Worm (Caenorhabditis elegans) whole organism, midembryonic: ENCODE measurements around the gene F02E11.3.

Source experiments
- T22C8.4 ChIP-seq: fragments of 200-800 bp; sonication (Bioruptor generic); IDR thresholded peaks from 2 replicates; pipeline ENCODE4 v1.3.6; 2022; ENCODE audit warnings: missing genetic modification characterization, missing compliant biosample characterization
- cog-1 ChIP-seq: sonication (generic microtip); optimal IDR thresholded peaks from 2 replicates; lab custom pipeline; 2016; ENCODE audit warnings: missing genetic modification characterization, missing compliant biosample characterization
- flt-1 ChIP-seq: fragments of 200-800 bp; sonication (Bioruptor generic); IDR thresholded peaks from 2 replicates; pipeline ENCODE4 v1.3.6; 2022; ENCODE audit warnings: missing genetic modification characterization, missing compliant biosample characterization
- klf-2 ChIP-seq: fragments of 200-800 bp; sonication (Bioruptor generic); conservative IDR thresholded peaks from 2 replicates; pipeline ENCODE4 v1.3.6; 2022; ENCODE audit warnings: missing genetic modification reagents, missing genetic modification characterization, missing compliant biosample characterization
- med-1 ChIP-seq: sonication (generic microtip); optimal IDR thresholded peaks from 2 replicates; lab custom pipeline; 2017; ENCODE audit warnings: missing genetic modification characterization, mild to moderate bottlenecking, missing compliant biosample characterization, antibody characterized with exemption, missing genetic modification reagents; ENCODE audit not compliant: insufficient read depth
- ref-1 ChIP-seq: fragments of 200-800 bp; sonication (Bioruptor generic); conservative IDR thresholded peaks from 2 replicates; pipeline ENCODE4 v1.3.6; 2022; ENCODE audit warnings: missing genetic modification reagents, missing genetic modification characterization, missing compliant biosample characterization
- tab-1 ChIP-seq: fragments of 200-800 bp; sonication (Bioruptor generic); IDR thresholded peaks from 2 replicates; pipeline ENCODE4 v1.3.6; 2022; ENCODE audit warnings: missing genetic modification characterization, missing compliant biosample characterization
- ztf-23 ChIP-seq: fragments of 200-800 bp; sonication (Bioruptor generic); IDR thresholded peaks from 2 replicates; pipeline ENCODE4 v1.3.6; 2022; ENCODE audit warnings: missing genetic modification reagents, missing genetic modification characterization, missing compliant biosample characterization
- ztf-29 ChIP-seq: fragments of 200-800 bp; sonication (Bioruptor generic); IDR thresholded peaks from 2 replicates; pipeline ENCODE4 v1.3.6; 2022; ENCODE audit warnings: missing genetic modification reagents, missing genetic modification characterization, missing compliant biosample characterization

The F02E11.3 gene

ce11 chrII:3262504-3262903 is 12.3 kb downstream of the F02E11.3 start, which contains the start of gene F02E11.2:
Gene F02E11.2, plus strand, starts transcription at chrII:3262804.
- TF ChIP-seq tab-1 (GFP tag; lab: Robert Waterston, UW) = no peak
- TF ChIP-seq med-1 (GFP tag; lab: Kevin White, UChicago) = no peak
- no peak for TF ChIP-seq ztf-23 (GFP tag; lab: Robert Waterston, UW)
- TF ChIP-seq flt-1 (GFP tag; lab: Robert Waterston, UW) = no peak
- no peak for TF ChIP-seq ztf-29 (GFP tag; lab: Robert Waterston, UW)
- no peak for TF ChIP-seq T22C8.4 (GFP tag; lab: Robert Waterston, UW)
- no peak for TF ChIP-seq cog-1 (tag; lab: Kevin White, UChicago)
- TF ChIP-seq klf-2 = no peak
- no peak for TF ChIP-seq ref-1 (GFP tag; lab: Robert Waterston, UW)

DNA sequence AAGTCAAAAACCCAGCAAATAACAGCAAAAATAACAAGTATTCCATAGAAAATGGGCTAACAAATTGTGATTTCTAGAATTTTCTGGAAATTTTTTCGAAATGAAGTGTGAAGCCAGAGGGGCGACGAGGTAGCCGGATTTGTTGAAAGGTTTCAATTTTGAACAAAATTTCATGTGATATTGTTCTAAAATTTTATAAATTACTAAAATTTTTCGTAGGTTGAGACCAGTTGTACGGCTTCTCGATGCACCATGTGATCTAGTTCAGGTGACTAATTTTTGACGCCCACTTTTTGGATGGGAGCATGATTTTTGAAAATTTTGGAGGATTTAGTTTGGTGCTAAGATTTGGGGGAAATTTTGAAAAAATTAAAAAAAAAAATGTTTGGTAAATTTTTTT is 15.6 kb downstream of the F02E11.3 start, which contains the start of gene gcy-19:
Gene gcy-19, minus strand, starts transcription at position 101 of the 400 bp plus-strand sequence.
- TF ChIP-seq med-1 (GFP tag; lab: Kevin White, UChicago) (no peak), T22C8.4 (GFP tag; lab: Robert Waterston, UW) (no peak), ztf-29 (GFP tag; lab: Robert Waterston, UW) (no peak), ztf-23 (GFP tag; lab: Robert Waterston, UW) (no peak), ref-1 (GFP tag; lab: Robert Waterston, UW) (no peak), flt-1 (GFP tag; lab: Robert Waterston, UW) (no peak), tab-1 (GFP tag; lab: Robert Waterston, UW) (no peak), klf-2 (no peak)

DNA sequence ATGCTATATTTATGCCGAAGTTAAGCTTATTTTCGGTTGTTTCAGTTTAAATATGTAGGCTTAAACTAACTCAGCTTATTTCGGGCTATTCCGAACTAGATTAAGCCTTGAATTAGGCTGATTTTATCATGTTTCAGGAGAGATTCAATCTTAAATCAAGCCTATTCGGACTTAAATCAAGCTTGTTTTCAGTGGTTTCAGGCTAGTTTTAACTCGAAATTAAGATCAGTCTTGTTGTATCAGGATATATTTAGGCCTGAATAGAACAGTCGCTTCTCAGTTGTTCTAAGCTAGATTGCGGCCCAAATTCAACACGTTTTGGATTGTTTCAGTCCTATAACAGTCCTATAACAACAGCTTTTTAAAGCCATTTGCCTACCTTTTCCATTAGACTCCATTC is 23.0 kb downstream of the F02E11.3 start:
- TF ChIP-seq med-1 (GFP tag; lab: Kevin White, UChicago) (no peak), T22C8.4 (GFP tag; lab: Robert Waterston, UW) (no peak), ref-1 (GFP tag; lab: Robert Waterston, UW) (no peak), cog-1 (tag; lab: Kevin White, UChicago) (no peak), klf-2 (no peak), tab-1 (GFP tag; lab: Robert Waterston, UW) (no peak), ztf-23 (GFP tag; lab: Robert Waterston, UW) (no peak), flt-1 (GFP tag; lab: Robert Waterston, UW) (no peak), ztf-29 (GFP tag; lab: Robert Waterston, UW) (no peak)

DNA sequence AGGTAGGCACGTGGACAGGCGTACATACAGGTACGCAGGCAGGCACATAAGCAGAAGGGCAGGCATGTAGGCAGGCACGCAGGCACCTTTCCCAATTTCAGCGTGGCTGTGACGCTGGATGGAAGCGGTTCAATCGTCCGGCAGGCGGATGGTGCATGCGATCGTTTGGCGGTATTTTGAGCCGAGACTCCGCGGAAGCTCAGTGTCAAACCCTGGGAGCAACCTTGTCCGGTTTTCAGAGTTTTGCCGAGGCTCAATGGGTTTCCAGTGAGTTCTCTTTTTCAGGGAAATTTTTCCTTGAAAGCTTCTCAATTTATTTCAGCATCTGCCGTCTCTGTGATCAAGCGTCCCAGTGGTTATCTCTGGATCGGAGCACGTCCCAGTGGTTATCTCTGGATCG is 24.6 kb downstream of the F02E11.3 start:
- TF ChIP-seq ztf-29 (GFP tag; lab: Robert Waterston, UW) = no peak
- no peak for TF ChIP-seq cog-1 (tag; lab: Kevin White, UChicago)
- no peak for TF ChIP-seq T22C8.4 (GFP tag; lab: Robert Waterston, UW)
- TF ChIP-seq tab-1 (GFP tag; lab: Robert Waterston, UW) = no peak
- TF ChIP-seq med-1 (GFP tag; lab: Kevin White, UChicago) = no peak
- TF ChIP-seq ref-1 (GFP tag; lab: Robert Waterston, UW) = no peak
- no peak for TF ChIP-seq klf-2
- no peak for TF ChIP-seq ztf-23 (GFP tag; lab: Robert Waterston, UW)
- no peak for TF ChIP-seq flt-1 (GFP tag; lab: Robert Waterston, UW)

ce11 chrII:3249406-3249805 is 25.4 kb downstream of the F02E11.3 start, which contains the start of gene clec-124:
Gene clec-124, plus strand, starts transcription at chrII:3249706.
- TF ChIP-seq cog-1 (tag; lab: Kevin White, UChicago) (no peak), tab-1 (GFP tag; lab: Robert Waterston, UW) (no peak), T22C8.4 (GFP tag; lab: Robert Waterston, UW) (no peak), ref-1 (GFP tag; lab: Robert Waterston, UW) (no peak), flt-1 (GFP tag; lab: Robert Waterston, UW) (no peak), med-1 (GFP tag; lab: Kevin White, UChicago) (no peak), ztf-29 (GFP tag; lab: Robert Waterston, UW) (no peak), klf-2 (no peak), ztf-23 (GFP tag; lab: Robert Waterston, UW) (no peak)

- no peak for TF ChIP-seq flt-1 (GFP tag; lab: Robert Waterston, UW)
- 0 out of 2 replicates have a peak, but pooled peaks have one; percentile 36 for TF ChIP-seq T22C8.4 (GFP tag; lab: Robert Waterston, UW)
Measured at ce11 chrII:3248043-3248718, 26.6 kb downstream of the F02E11.3 start, which contains the start of the genes fbxc-50 and C17F4.2. Gene fbxc-50, minus strand, starts transcription at chrII:3248123. Gene C17F4.2, plus strand, starts transcription at chrII:3248668.

ce11 chrII:3247556-3247955 is 27.3 kb downstream of the F02E11.3 start:
- TF ChIP-seq klf-2 (no peak), ref-1 (GFP tag; lab: Robert Waterston, UW) (no peak), flt-1 (GFP tag; lab: Robert Waterston, UW) (no peak), med-1 (GFP tag; lab: Kevin White, UChicago) (no peak), tab-1 (GFP tag; lab: Robert Waterston, UW) (no peak), ztf-23 (GFP tag; lab: Robert Waterston, UW) (no peak), T22C8.4 (GFP tag; lab: Robert Waterston, UW) (no peak)

DNA sequence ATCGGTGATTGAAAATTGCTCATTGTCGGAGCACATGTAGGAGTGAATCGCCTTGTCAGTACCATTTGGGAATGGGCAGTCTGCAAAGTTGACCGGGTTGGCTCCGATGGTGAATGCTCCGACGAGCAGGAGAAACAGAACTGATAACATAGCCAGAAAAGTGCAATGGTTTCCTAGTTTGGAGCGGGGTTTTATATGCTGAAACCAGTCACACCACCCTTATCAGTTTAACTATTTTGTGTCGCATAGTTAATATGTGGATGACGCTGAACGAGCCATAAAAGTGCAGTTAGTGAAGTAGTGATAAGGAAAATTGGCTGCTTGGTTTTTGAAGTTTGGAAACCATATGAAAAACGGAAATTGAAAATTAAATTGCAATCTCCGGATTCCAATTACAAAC is 29.0 kb downstream of the F02E11.3 start, which contains the start of gene C17F4.7:
Gene C17F4.7, minus strand, starts transcription at position 180 of the 400 bp plus-strand sequence.
- TF ChIP-seq flt-1 (GFP tag; lab: Robert Waterston, UW) (no peak), klf-2 (no peak), tab-1 (GFP tag; lab: Robert Waterston, UW) (no peak)

DNA sequence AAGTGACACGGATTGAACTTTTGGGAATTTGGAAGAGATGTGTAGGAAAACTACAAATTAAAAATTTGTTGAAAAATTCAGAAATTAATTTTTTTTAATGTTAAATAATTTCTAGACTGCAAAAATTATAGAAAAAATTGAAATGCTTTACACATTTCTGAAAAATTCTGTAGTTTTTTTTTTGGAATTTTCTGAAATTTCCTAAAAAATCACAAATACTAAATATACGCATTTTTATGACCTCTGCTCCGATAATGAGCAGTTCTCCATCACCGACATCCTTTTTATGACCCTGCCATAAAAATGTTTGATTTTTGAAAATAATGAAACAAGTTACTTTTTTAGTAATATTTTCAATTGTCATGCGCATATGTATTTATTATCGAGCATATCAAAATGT is 30.1 kb downstream of the F02E11.3 start:
- no peak for TF ChIP-seq med-1 (GFP tag; lab: Kevin White, UChicago)
- no peak for TF ChIP-seq ref-1 (GFP tag; lab: Robert Waterston, UW)
- TF ChIP-seq T22C8.4 (GFP tag; lab: Robert Waterston, UW) = no peak
- TF ChIP-seq cog-1 (tag; lab: Kevin White, UChicago) = no peak
- no peak for TF ChIP-seq ztf-29 (GFP tag; lab: Robert Waterston, UW)
- no peak for TF ChIP-seq ztf-23 (GFP tag; lab: Robert Waterston, UW)
- no peak for TF ChIP-seq flt-1 (GFP tag; lab: Robert Waterston, UW)
- TF ChIP-seq tab-1 (GFP tag; lab: Robert Waterston, UW) = no peak
- TF ChIP-seq klf-2 = no peak
